Worm (Caenorhabditis elegans) whole organism, midembryonic: ENCODE data around the gene nhr-58.

ENCODE experiments used
- T22C8.4 ChIP-seq: fragments of 200-800 bp; sonication (Bioruptor generic); IDR thresholded peaks from 2 replicates; pipeline ENCODE4 v1.3.6; 2022; ENCODE audit warnings: missing genetic modification characterization, missing compliant biosample characterization
- cog-1 ChIP-seq: sonication (generic microtip); optimal IDR thresholded peaks from 2 replicates; lab custom pipeline; 2016; ENCODE audit warnings: missing genetic modification characterization, missing compliant biosample characterization
- flt-1 ChIP-seq: fragments of 200-800 bp; sonication (Bioruptor generic); IDR thresholded peaks from 2 replicates; pipeline ENCODE4 v1.3.6; 2022; ENCODE audit warnings: missing genetic modification characterization, missing compliant biosample characterization
- klf-2 ChIP-seq: fragments of 200-800 bp; sonication (Bioruptor generic); conservative IDR thresholded peaks from 2 replicates; pipeline ENCODE4 v1.3.6; 2022; ENCODE audit warnings: missing genetic modification reagents, missing genetic modification characterization, missing compliant biosample characterization
- med-1 ChIP-seq: sonication (generic microtip); optimal IDR thresholded peaks from 2 replicates; lab custom pipeline; 2017; ENCODE audit warnings: missing genetic modification characterization, mild to moderate bottlenecking, missing compliant biosample characterization, antibody characterized with exemption, missing genetic modification reagents; ENCODE audit not compliant: insufficient read depth
- ref-1 ChIP-seq: fragments of 200-800 bp; sonication (Bioruptor generic); conservative IDR thresholded peaks from 2 replicates; pipeline ENCODE4 v1.3.6; 2022; ENCODE audit warnings: missing genetic modification reagents, missing genetic modification characterization, missing compliant biosample characterization
- tab-1 ChIP-seq: fragments of 200-800 bp; sonication (Bioruptor generic); IDR thresholded peaks from 2 replicates; pipeline ENCODE4 v1.3.6; 2022; ENCODE audit warnings: missing genetic modification characterization, missing compliant biosample characterization
- ztf-23 ChIP-seq: fragments of 200-800 bp; sonication (Bioruptor generic); IDR thresholded peaks from 2 replicates; pipeline ENCODE4 v1.3.6; 2022; ENCODE audit warnings: missing genetic modification reagents, missing genetic modification characterization, missing compliant biosample characterization
- ztf-29 ChIP-seq: fragments of 200-800 bp; sonication (Bioruptor generic); IDR thresholded peaks from 2 replicates; pipeline ENCODE4 v1.3.6; 2022; ENCODE audit warnings: missing genetic modification reagents, missing genetic modification characterization, missing compliant biosample characterization

The nhr-58 gene

DNA sequence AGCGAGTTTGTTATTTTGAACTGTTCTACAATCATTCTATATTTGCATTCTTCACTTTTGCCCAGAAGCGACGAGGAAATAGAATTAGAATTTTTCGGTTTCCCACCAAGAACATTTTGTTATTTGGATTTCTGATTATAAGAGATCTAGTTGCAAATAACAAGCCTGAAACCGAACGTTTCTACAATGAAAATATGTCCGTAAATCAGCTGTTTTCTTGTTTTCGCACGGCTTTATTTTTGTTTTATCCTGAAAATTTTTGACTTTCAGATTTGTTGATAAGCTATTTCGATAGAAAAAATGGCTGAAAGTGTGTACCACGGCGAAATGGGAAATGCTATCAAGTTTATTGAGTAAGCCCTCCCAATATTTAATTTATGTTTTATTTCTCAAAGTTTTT is 4.5 kb upstream of the nhr-58 start, which contains the start of gene srw-108:
Gene srw-108, plus strand, starts transcription at position 301 of the 400 bp plus-strand sequence.
- TF ChIP-seq ztf-23 (no peak), T22C8.4 (GFP tag; lab: Robert Waterston, UW) (no peak), tab-1 (GFP tag; lab: Robert Waterston, UW) (no peak), ztf-29 (GFP tag; lab: Robert Waterston, UW) (no peak), ref-1 (no peak), cog-1 (tag; lab: Kevin White, UChicago) (no peak), flt-1 (GFP tag; lab: Robert Waterston, UW) (no peak), med-1 (GFP tag; lab: Kevin White, UChicago) (no peak), klf-2 (GFP tag; lab: Robert Waterston, UW) (no peak)

DNA sequence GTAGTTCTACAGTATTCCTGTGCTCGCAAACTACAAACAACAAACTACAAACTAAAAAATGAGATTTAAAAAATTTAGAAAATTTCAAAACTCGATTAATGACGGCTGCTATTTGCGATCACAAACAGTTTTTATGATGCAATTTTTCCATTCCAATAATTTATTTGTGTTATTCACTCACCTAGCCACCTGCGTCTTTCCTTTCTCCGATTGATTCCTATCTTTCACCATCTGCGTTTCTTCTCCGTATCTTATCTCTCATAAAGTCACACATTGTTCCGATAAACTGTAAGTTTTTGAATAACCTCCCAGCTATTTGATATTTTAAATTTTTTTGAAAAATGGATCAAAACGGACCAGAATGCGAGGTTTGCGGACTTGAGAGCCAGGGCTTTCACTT is 2.1 kb downstream of the nhr-58 start, which contains the start of gene nhr-132:
Gene nhr-132, plus strand, starts transcription at position 271 of the 400 bp plus-strand sequence.
- TF ChIP-seq tab-1 (GFP tag; lab: Robert Waterston, UW) (no peak), klf-2 (GFP tag; lab: Robert Waterston, UW) (no peak), ztf-23 (no peak), med-1 (GFP tag; lab: Kevin White, UChicago) (no peak), cog-1 (tag; lab: Kevin White, UChicago) (no peak), ref-1 (no peak)

DNA sequence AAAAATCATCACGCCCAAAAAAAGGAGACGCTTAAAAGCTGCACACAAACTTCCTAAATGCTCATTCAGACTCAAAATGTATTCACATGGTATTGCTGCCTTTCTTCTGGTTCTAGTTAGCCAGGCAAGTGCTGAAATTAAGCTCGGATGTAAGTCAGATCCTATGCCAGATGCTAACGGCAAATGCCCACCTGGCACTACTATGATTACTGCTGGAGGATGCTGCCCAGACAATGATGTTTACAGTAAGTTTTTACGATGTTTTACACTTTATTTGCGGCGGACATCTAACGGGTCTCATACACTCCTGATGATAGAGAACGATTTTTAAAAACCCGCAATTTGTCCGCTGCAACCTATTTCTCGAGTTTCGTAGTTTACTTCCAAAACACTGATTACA is 4.5 kb downstream of the nhr-58 start, which contains the start of gene C14C6.5:
Gene C14C6.5, plus strand, starts transcription at position 58 of the 400 bp plus-strand sequence.
- TF ChIP-seq cog-1 (tag; lab: Kevin White, UChicago) (no peak), flt-1 (GFP tag; lab: Robert Waterston, UW) (no peak), med-1 (GFP tag; lab: Kevin White, UChicago) (no peak)

DNA sequence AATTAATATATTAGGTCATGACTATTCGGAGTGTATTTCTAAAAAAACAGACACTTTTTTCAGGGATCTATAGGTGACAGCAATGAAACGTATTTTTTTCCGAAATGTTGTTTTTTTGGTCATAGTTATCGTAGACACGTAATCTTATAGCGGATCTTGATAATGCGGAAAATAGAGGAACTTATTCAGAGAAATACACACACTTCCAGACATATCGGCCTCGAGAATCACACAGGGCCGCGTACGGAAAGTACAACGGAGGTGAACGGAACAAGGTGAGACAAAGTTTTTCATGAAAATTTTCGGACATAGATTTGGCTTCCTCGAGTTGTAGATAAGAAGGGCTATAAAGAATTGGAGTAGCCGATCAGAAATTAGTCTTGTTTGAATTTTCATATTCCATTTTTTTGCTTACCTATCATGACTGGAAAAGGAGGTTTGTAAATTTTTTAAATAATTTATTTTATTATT is 7.0 kb downstream of the nhr-58 start, which contains the start of gene nhr-155:
Gene nhr-155, plus strand, starts transcription at position 421 of the 471 bp plus-strand sequence.
- TF ChIP-seq klf-2 (GFP tag; lab: Robert Waterston, UW): no peak
- no peak for TF ChIP-seq ztf-23
- no peak for TF ChIP-seq cog-1 (tag; lab: Kevin White, UChicago)
- no peak for TF ChIP-seq flt-1 (GFP tag; lab: Robert Waterston, UW)
- TF ChIP-seq med-1 (GFP tag; lab: Kevin White, UChicago): no peak
- TF ChIP-seq tab-1 (GFP tag; lab: Robert Waterston, UW): no peak
- no peak for TF ChIP-seq T22C8.4 (GFP tag; lab: Robert Waterston, UW)
- TF ChIP-seq ztf-29 (GFP tag; lab: Robert Waterston, UW): no peak
- TF ChIP-seq ref-1: no peak

DNA sequence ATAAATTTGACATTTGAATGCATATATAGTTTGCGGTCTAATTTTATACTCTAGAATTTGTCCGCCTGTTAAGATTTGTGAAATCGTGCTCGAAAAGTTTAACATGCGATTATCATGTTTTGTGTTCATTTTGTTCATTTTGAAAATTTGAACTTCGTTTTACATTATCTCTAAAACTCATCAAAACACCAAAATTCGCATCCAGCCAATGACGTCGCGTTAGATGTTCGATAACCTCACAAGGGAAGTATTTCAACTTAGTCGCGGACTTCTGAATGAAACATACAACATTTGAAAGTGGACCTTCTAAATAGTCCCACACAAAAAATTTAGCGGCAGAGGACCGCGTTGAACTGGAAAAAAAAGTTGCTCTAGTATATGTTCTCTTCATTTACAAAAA is 9.4 kb downstream of the nhr-58 start:
- no peak for TF ChIP-seq flt-1 (GFP tag; lab: Robert Waterston, UW)
- TF ChIP-seq ref-1: no peak
- no peak for TF ChIP-seq ztf-29 (GFP tag; lab: Robert Waterston, UW)
- TF ChIP-seq T22C8.4 (GFP tag; lab: Robert Waterston, UW): no peak
- TF ChIP-seq klf-2 (GFP tag; lab: Robert Waterston, UW): no peak
- TF ChIP-seq ztf-23: no peak
- TF ChIP-seq cog-1 (tag; lab: Kevin White, UChicago): no peak
- TF ChIP-seq med-1 (GFP tag; lab: Kevin White, UChicago): no peak
- no peak for TF ChIP-seq tab-1 (GFP tag; lab: Robert Waterston, UW)

DNA sequence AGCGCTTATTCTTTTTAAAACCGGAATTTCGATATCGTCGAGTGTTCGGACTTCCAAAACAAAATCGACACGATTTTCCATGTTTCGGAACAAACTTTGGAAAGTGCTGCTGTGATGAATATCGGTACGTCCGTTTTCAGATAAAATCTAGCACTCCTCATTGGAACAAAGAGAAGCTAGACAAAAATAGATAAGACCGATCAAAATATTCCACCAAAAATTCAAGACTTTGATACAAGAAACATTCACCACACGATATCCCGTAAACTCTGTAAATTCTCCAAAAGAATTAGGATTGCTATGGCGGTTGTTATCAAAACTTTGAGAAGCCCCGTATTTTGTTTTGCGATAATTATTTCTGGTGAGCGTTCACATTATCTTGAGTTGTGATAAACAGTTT is 11.1 kb downstream of the nhr-58 start, which contains the start of gene C14C6.3:
Gene C14C6.3, plus strand, starts transcription at position 301 of the 400 bp plus-strand sequence.
- no peak for TF ChIP-seq ztf-29 (GFP tag; lab: Robert Waterston, UW)
- TF ChIP-seq T22C8.4 (GFP tag; lab: Robert Waterston, UW): no peak
- TF ChIP-seq ref-1: no peak
- no peak for TF ChIP-seq cog-1 (tag; lab: Kevin White, UChicago)
- no peak for TF ChIP-seq ztf-23
- TF ChIP-seq klf-2 (GFP tag; lab: Robert Waterston, UW): no peak
- TF ChIP-seq flt-1 (GFP tag; lab: Robert Waterston, UW): no peak
- TF ChIP-seq tab-1 (GFP tag; lab: Robert Waterston, UW): no peak
- no peak for TF ChIP-seq med-1 (GFP tag; lab: Kevin White, UChicago)

DNA sequence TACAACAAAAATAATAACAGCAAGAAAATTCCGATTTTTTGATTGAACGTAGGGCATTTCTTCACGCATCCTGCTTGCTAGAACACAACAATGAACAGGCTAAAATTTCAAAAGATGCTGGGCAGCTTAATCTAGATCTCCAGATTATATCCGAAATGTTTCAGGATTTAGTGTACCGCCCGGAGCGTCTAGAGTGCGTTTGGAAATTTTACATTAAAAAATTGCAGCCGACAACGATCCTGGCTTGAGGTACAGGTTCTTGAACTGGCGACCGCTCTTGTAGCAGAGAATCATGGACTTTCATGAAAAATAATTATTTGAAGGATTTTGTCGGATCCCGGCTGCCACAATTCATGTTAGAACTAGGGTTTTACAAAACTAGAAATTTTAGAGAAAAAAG is 15.9 kb downstream of the nhr-58 start, which contains the start of gene C14C6.6:
Gene C14C6.6, minus strand, starts transcription at position 101 of the 400 bp plus-strand sequence.
- TF ChIP-seq flt-1 (GFP tag; lab: Robert Waterston, UW) (no peak), cog-1 (tag; lab: Kevin White, UChicago) (no peak), ztf-29 (GFP tag; lab: Robert Waterston, UW) (no peak), ref-1 (no peak), ztf-23 (no peak), T22C8.4 (GFP tag; lab: Robert Waterston, UW) (no peak), klf-2 (GFP tag; lab: Robert Waterston, UW) (no peak), med-1 (GFP tag; lab: Kevin White, UChicago) (no peak), tab-1 (GFP tag; lab: Robert Waterston, UW) (no peak)

DNA sequence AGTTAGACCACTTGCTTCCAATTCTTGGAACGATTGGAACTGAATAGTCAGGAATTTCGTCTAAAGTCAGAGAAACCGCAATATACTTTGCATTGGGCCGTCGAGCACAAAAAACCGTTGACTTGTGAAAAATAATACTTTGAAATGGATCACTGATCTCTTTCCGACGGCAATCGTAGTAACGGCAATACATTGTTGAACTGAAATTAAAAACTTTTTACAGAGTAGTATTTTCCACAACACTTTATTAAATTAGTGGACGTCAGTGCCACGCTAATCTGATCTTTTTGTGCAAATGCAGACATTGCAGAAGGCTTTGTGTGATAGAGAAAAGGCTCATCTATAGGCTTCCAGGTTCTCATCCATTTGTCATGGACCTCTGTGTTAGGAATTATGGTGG is 20.3 kb downstream of the nhr-58 start:
- TF ChIP-seq klf-2 (GFP tag; lab: Robert Waterston, UW) (no peak), med-1 (GFP tag; lab: Kevin White, UChicago) (no peak), ztf-29 (GFP tag; lab: Robert Waterston, UW) (no peak), cog-1 (tag; lab: Kevin White, UChicago) (no peak), ref-1 (no peak), tab-1 (GFP tag; lab: Robert Waterston, UW) (no peak), ztf-23 (no peak), flt-1 (GFP tag; lab: Robert Waterston, UW) (no peak), T22C8.4 (GFP tag; lab: Robert Waterston, UW) (no peak)

DNA sequence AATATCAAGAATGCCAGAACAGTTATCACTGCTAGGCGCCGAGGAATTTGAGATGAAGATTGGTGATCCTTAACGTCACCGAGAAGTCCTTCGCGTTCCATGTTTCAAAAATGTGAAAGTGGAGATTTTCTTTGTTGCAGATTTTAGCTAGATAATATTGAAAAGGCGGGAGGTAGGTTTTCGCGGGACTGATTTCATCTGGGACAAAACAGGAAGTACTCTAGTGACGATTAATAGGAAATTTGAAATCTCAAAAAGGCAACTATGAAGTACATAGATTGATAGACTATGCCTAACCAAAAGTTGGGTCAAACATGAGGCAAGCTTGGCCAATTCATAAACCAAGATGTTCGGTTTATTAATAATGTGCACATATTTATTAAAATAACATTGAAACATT is 21.0 kb downstream of the nhr-58 start, which contains the start of gene C14C6.8:
Gene C14C6.8, minus strand, starts transcription at position 101 of the 400 bp plus-strand sequence.
- no peak for TF ChIP-seq cog-1 (tag; lab: Kevin White, UChicago)
- TF ChIP-seq ztf-23: no peak
- TF ChIP-seq tab-1 (GFP tag; lab: Robert Waterston, UW): no peak
- no peak for TF ChIP-seq T22C8.4 (GFP tag; lab: Robert Waterston, UW)
- no peak for TF ChIP-seq ref-1
- no peak for TF ChIP-seq med-1 (GFP tag; lab: Kevin White, UChicago)
- no peak for TF ChIP-seq flt-1 (GFP tag; lab: Robert Waterston, UW)
- TF ChIP-seq klf-2 (GFP tag; lab: Robert Waterston, UW): no peak
- TF ChIP-seq ztf-29 (GFP tag; lab: Robert Waterston, UW): no peak
